Worm (Caenorhabditis elegans) whole organism, late embryonic: ENCODE data around the gene mksr-2.

Experiments
- C38D4.7 ChIP-seq: fragments of 200-800 bp; sonication (Bioruptor generic); optimal IDR thresholded peaks from 2 replicates; lab custom pipeline; 2018; ENCODE audit warnings: mild to moderate bottlenecking, missing genetic modification characterization, moderate library complexity, missing compliant biosample characterization
- F13H6.1 ChIP-seq: sonication (generic microtip); optimal IDR thresholded peaks from 2 replicates; lab custom pipeline; 2016; ENCODE audit warnings: missing genetic modification characterization, missing compliant biosample characterization
- K02D7.2 ChIP-seq: sonication (generic microtip); optimal IDR thresholded peaks from 2 replicates; lab custom pipeline; 2017; ENCODE audit warnings: mild to moderate bottlenecking, missing genetic modification characterization, missing compliant biosample characterization
- T23F11.4 ChIP-seq: fragments of 200-800 bp; sonication (Bioruptor generic); optimal IDR thresholded peaks from 2 replicates; lab custom pipeline; 2018; ENCODE audit warnings: mild to moderate bottlenecking, missing genetic modification characterization, missing compliant biosample characterization
- ceh-14 ChIP-seq: sonication (generic microtip); optimal IDR thresholded peaks from 2 replicates; lab custom pipeline; 2016; ENCODE audit warnings: missing genotype, missing genetic modification characterization, missing compliant biosample characterization
- ceh-2 ChIP-seq: sonication (generic microtip); optimal IDR thresholded peaks from 2 replicates; lab custom pipeline; 2016; ENCODE audit warnings: missing genotype, missing genetic modification characterization, missing compliant biosample characterization
- ceh-6 ChIP-seq: fragments of 200-800 bp; sonication (Bioruptor generic); optimal IDR thresholded peaks from 2 replicates; lab custom pipeline; 2018; ENCODE audit warnings: mild to moderate bottlenecking, missing genetic modification characterization, missing compliant biosample characterization
- ceh-9 ChIP-seq: sonication (generic microtip); optimal IDR thresholded peaks from 2 replicates; lab custom pipeline; 2016; ENCODE audit warnings: mild to moderate bottlenecking, missing genetic modification characterization, inconsistent platforms, missing compliant biosample characterization
- che-1 ChIP-seq: sonication (generic microtip); optimal IDR thresholded peaks from 2 replicates; lab custom pipeline; 2016; ENCODE audit warnings: mild to moderate bottlenecking, missing genetic modification characterization, missing compliant biosample characterization
- dve-1 ChIP-seq: sonication (generic microtip); optimal IDR thresholded peaks from 2 replicates; lab custom pipeline; 2017; ENCODE audit warnings: antibody characterized with exemption, mild to moderate bottlenecking, missing genetic modification characterization, missing compliant biosample characterization
- elt-2 ChIP-seq: sonication (generic microtip); optimal IDR thresholded peaks from 2 replicates; lab custom pipeline; 2016; ENCODE audit warnings: missing genetic modification reagents, missing genetic modification characterization, missing compliant biosample characterization
- ets-4 ChIP-seq: sonication (generic microtip); optimal IDR thresholded peaks from 2 replicates; lab custom pipeline; 2016; ENCODE audit warnings: missing genetic modification characterization, missing compliant biosample characterization
- eyg-1 ChIP-seq: sonication (generic microtip); optimal IDR thresholded peaks from 2 replicates; lab custom pipeline; 2016; ENCODE audit warnings: missing genotype, missing genetic modification characterization, missing compliant biosample characterization
- fax-1 ChIP-seq: sonication (generic microtip); optimal IDR thresholded peaks from 2 replicates; lab custom pipeline; 2016; ENCODE audit warnings: missing genotype, missing genetic modification characterization, missing compliant biosample characterization
- fkh-10 ChIP-seq: fragments of 150-350 bp; optimal IDR thresholded peaks from 2 replicates; lab custom pipeline; 2014; ENCODE audit warnings: missing biosample characterization, missing genetic modification reagents, missing genetic modification characterization
- fkh-6 ChIP-seq: sonication (generic microtip); optimal IDR thresholded peaks from 2 replicates; lab custom pipeline; 2016; ENCODE audit warnings: missing genetic modification characterization, missing compliant biosample characterization
- hlh-15 ChIP-seq: sonication (generic microtip); optimal IDR thresholded peaks from 2 replicates; lab custom pipeline; 2016; ENCODE audit warnings: missing genetic modification characterization, missing compliant biosample characterization
- hlh-8 ChIP-seq: sonication (generic microtip); optimal IDR thresholded peaks from 2 replicates; lab custom pipeline; 2016; ENCODE audit warnings: missing genotype, missing genetic modification characterization, missing compliant biosample characterization
- lim-6 ChIP-seq: sonication (generic microtip); optimal IDR thresholded peaks from 2 replicates; lab custom pipeline; 2016; ENCODE audit warnings: missing genetic modification characterization, missing compliant biosample characterization
- nhr-11 ChIP-seq: fragments of 150-350 bp; optimal IDR thresholded peaks from 2 replicates; lab custom pipeline; 2014; ENCODE audit warnings: missing biosample characterization, missing genetic modification characterization
- npax-4 ChIP-seq: sonication (generic microtip); optimal IDR thresholded peaks from 2 replicates; lab custom pipeline; 2016; ENCODE audit warnings: missing genetic modification characterization, missing compliant biosample characterization
- pha-2 ChIP-seq: sonication (generic microtip); optimal IDR thresholded peaks from 2 replicates; lab custom pipeline; 2017; ENCODE audit warnings: mild to moderate bottlenecking, missing genetic modification characterization, missing compliant biosample characterization
- pha-4 ChIP-seq: fragments of 150-350 bp; optimal IDR thresholded peaks from 2 replicates; lab custom pipeline; 2018; ENCODE audit warnings: missing biosample characterization, missing genetic modification reagents, missing genetic modification characterization
- pqm-1 ChIP-seq: sonication (generic microtip); optimal IDR thresholded peaks from 2 replicates; lab custom pipeline; 2016; ENCODE audit warnings: missing genetic modification characterization, missing compliant biosample characterization
- pros-1 ChIP-seq: fragments of 150-350 bp; optimal IDR thresholded peaks from 2 replicates; lab custom pipeline; 2014; ENCODE audit warnings: missing biosample characterization, missing genetic modification reagents, missing genetic modification characterization
- sox-2 ChIP-seq: fragments of 200-800 bp; sonication (Bioruptor generic); IDR thresholded peaks from 2 replicates; pipeline ENCODE4 v1.3.6; 2022; ENCODE audit warnings: missing genetic modification reagents, missing genetic modification characterization, missing compliant biosample characterization
- sox-4 ChIP-seq: sonication (generic microtip); optimal IDR thresholded peaks from 2 replicates; lab custom pipeline; 2017; ENCODE audit warnings: mild to moderate bottlenecking, missing genetic modification characterization, inconsistent platforms, missing compliant biosample characterization
- tbx-2 ChIP-seq: sonication (generic microtip); optimal IDR thresholded peaks from 2 replicates; lab custom pipeline; 2016; ENCODE audit warnings: missing genetic modification characterization, missing compliant biosample characterization
- tbx-7 ChIP-seq: sonication (generic microtip); optimal IDR thresholded peaks from 2 replicates; lab custom pipeline; 2016; ENCODE audit warnings: missing genotype, missing genetic modification characterization, missing compliant biosample characterization
- ttx-3 ChIP-seq: sonication (generic microtip); optimal IDR thresholded peaks from 2 replicates; lab custom pipeline; 2016; ENCODE audit warnings: missing genetic modification reagents, missing genetic modification characterization, missing compliant biosample characterization
- unc-42 ChIP-seq: sonication (generic microtip); optimal IDR thresholded peaks from 2 replicates; lab custom pipeline; 2016; ENCODE audit warnings: missing genotype, missing genetic modification characterization, missing compliant biosample characterization
- unc-55 ChIP-seq: sonication (generic microtip); optimal IDR thresholded peaks from 2 replicates; lab custom pipeline; 2017; ENCODE audit warnings: missing biosample characterization, missing genetic modification reagents, missing genetic modification characterization
- unc-86 ChIP-seq: sonication (generic microtip); optimal IDR thresholded peaks from 2 replicates; lab custom pipeline; 2016; ENCODE audit warnings: missing genetic modification characterization, missing compliant biosample characterization
- zip-5 ChIP-seq: sonication (generic microtip); optimal IDR thresholded peaks from 2 replicates; lab custom pipeline; 2016; ENCODE audit warnings: missing genetic modification characterization, missing compliant biosample characterization

The mksr-2 gene

DNA sequence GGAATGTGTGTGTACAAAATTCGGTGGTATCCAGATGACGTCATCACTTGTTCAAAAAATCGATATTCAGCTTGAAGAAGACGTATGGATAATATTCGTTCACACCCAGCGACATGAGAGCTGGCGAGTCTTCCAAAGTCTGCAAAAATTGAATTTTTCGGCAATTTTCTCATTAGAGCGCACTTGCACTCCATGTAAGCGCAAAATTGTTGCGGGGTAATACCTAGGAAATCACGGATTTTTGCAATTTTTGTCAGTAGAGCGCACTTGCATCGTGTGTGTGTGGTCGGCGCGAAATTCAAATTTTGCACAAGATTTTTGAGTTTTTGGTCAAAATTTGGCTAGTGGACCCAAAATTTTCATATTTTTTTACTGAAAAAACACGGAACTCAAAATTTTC is 1.9 kb upstream of the mksr-2 start:
- TF ChIP-seq ets-4 (tag; lab: Kevin White, UChicago) (no peak), tbx-2 (tag; lab: Kevin White, UChicago) (no peak), C38D4.7 (GFP tag; lab: Kevin White, UChicago) (no peak)

ce11 chrIV:2307374-2307773 is 1.0 kb upstream of the mksr-2 start:
- TF ChIP-seq che-1 (tag; lab: Kevin White, UChicago) (no peak), unc-42 (tag; lab: Kevin White, UChicago) (no peak), fax-1 (tag; lab: Kevin White, UChicago) (no peak), K02D7.2 (tag; lab: Kevin White, UChicago) (peak; percentile 17), zip-5 (tag; lab: Kevin White, UChicago) (no peak), npax-4 (tag; lab: Kevin White, UChicago) (no peak), eyg-1 (tag; lab: Kevin White, UChicago) (no peak), dve-1 (tag; lab: Kevin White, UChicago) (no peak)

DNA sequence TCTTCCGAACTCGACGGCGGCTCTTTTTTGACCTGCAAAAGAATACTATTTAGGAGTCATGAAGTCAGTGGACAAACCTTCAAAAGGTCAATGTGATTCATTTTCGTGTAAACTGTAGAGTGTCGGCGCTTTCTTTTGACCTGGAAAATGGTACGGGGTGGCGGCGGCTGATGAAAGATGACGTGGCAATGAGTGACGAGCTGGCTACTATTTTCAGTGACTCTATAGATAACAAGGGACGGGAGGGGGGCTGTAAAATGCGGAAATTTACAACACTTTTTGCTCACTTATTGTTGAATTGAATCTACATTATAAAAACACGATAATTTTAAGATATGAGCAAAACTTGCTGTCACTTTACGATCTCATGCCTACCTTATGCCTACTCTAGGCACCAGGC is 6.2 kb downstream of the mksr-2 start, which contains the start of gene lin-1:
Gene lin-1 (minus strand): TSS at position 101 of the 400 bp plus-strand sequence.
- TF ChIP-seq unc-86 (tag; lab: Kevin White, UChicago) (no peak), sox-2 (no peak), fkh-6 (tag; lab: Kevin White, UChicago) (no peak), F13H6.1 (tag; lab: Kevin White, UChicago) (no peak), K02D7.2 (tag; lab: Kevin White, UChicago) (no peak), elt-2 (tag; lab: Kevin White, UChicago) (no peak), npax-4 (tag; lab: Kevin White, UChicago) (no peak), pros-1 (tag; lab: Kevin White, UChicago) (no peak), dve-1 (tag; lab: Kevin White, UChicago) (no peak), lim-6 (no peak), hlh-15 (tag; lab: Kevin White, UChicago) (no peak)

- TF ChIP-seq F13H6.1 (tag; lab: Kevin White, UChicago) = no peak
- no peak for TF ChIP-seq ceh-9 (tag; lab: Kevin White, UChicago)
- no peak for TF ChIP-seq pqm-1 (tag; lab: Kevin White, UChicago)
- TF ChIP-seq unc-42 (tag; lab: Kevin White, UChicago) = no peak
- TF ChIP-seq ceh-2 = no peak
- TF ChIP-seq tbx-7 (tag; lab: Kevin White, UChicago) = no peak
- no peak for TF ChIP-seq pros-1 (tag; lab: Kevin White, UChicago)
- no peak for TF ChIP-seq T23F11.4
- TF ChIP-seq elt-2 (tag; lab: Kevin White, UChicago) = no peak
- TF ChIP-seq sox-4 (tag; lab: Kevin White, UChicago) = no peak
- TF ChIP-seq che-1 (tag; lab: Kevin White, UChicago) = no peak
- no peak for TF ChIP-seq ceh-6 (GFP tag; lab: Kevin White, UChicago)
- no peak for TF ChIP-seq nhr-11 (tag; lab: Kevin White, UChicago)
These were observed 8.0 kb downstream of the mksr-2 start for ce11 chrIV:2298388-2298787.

DNA sequence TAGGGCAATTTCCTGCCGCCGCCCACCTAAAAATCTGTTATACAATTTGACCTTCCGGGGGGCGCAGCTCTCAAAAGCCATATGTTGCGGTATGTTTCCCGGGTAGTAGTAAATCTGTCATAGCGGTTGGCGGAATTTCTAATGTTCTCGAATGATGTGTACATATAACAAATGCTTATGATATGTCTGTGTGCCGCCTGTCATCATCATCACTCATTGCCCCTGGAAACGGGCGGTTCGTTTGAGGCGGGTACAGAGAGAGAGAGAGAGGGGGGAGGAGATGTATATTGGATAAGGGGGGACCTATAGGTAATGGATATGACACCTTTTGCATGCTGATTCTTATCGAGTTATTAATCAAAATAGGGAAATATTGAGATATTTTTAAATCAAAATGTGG is 9.7 kb downstream of the mksr-2 start:
- no peak for TF ChIP-seq ttx-3 (tag; lab: Kevin White, UChicago)
- TF ChIP-seq unc-55 (GFP tag; lab: Kevin White, UChicago) = peak; percentile 61
- TF ChIP-seq pha-2 = no peak
- no peak for TF ChIP-seq ceh-2
- no peak for TF ChIP-seq tbx-7 (tag; lab: Kevin White, UChicago)
- no peak for TF ChIP-seq pha-4 (tag; lab: Kevin White, UChicago)

ce11 chrIV:2292119-2292518 is 14.2 kb downstream of the mksr-2 start:
- TF ChIP-seq fkh-10 = no peak
- no peak for TF ChIP-seq tbx-7 (tag; lab: Kevin White, UChicago)
- TF ChIP-seq ceh-14 (tag; lab: Kevin White, UChicago) = no peak
- no peak for TF ChIP-seq hlh-8
